Worm (Caenorhabditis elegans) whole organism, young adult: ENCODE data around the gene C26B9.3.

Experiments used
- B0336.3 ChIP-seq: fragments of 200-800 bp; sonication (Bioruptor generic); IDR thresholded peaks from 2 replicates; pipeline ENCODE4 v1.3.6; 2022; ENCODE audit warnings: missing genetic modification characterization, missing compliant biosample characterization
- C06A6.2 ChIP-seq: fragments of 200-800 bp; sonication (Bioruptor generic); conservative IDR thresholded peaks from 2 replicates; pipeline ENCODE4 v1.3.6; 2022; ENCODE audit warnings: missing genetic modification characterization, missing compliant biosample characterization
- F10E7.11 ChIP-seq: sonication (generic microtip); optimal IDR thresholded peaks from 2 replicates; lab custom pipeline; 2017; ENCODE audit warnings: mild to moderate bottlenecking, missing genetic modification characterization, moderate library complexity, missing compliant biosample characterization
- F39B2.1 ChIP-seq: fragments of 200-800 bp; sonication (Bioruptor generic); IDR thresholded peaks from 2 replicates; pipeline ENCODE4 v1.3.6; 2022; ENCODE audit warnings: missing genetic modification reagents, missing genetic modification characterization, missing compliant biosample characterization
- F49E8.2 ChIP-seq: sonication (generic microtip); optimal IDR thresholded peaks from 3 replicates; lab custom pipeline; 2017; ENCODE audit warnings: missing genetic modification characterization, mild to moderate bottlenecking, missing compliant biosample characterization, antibody characterized with exemption, moderate library complexity; ENCODE audit not compliant: insufficient read depth
- F55B11.4 ChIP-seq: sonication (generic microtip); optimal IDR thresholded peaks from 2 replicates; lab custom pipeline; 2016; ENCODE audit warnings: missing compliant biosample characterization, missing genetic modification characterization, borderline replicate concordance; ENCODE audit not compliant: insufficient read depth
- F57C9.4 ChIP-seq: sonication (generic microtip); optimal IDR thresholded peaks from 2 replicates; lab custom pipeline; 2017; ENCODE audit warnings: mild to moderate bottlenecking, missing genetic modification characterization, missing compliant biosample characterization
- Y95B8A.8 ChIP-seq: fragments of 200-800 bp; sonication (Bioruptor generic); IDR thresholded peaks from 2 replicates; pipeline ENCODE4 v1.3.6; 2022; ENCODE audit warnings: missing genetic modification reagents, missing genetic modification characterization, missing compliant biosample characterization
- akir-1 ChIP-seq: fragments of 200-800 bp; sonication (Bioruptor generic); optimal IDR thresholded peaks from 2 replicates; lab custom pipeline; 2018; ENCODE audit warnings: mild to moderate bottlenecking, missing genetic modification characterization, moderate library complexity, missing compliant biosample characterization
- bed-2 ChIP-seq: fragments of 200-800 bp; sonication (Bioruptor generic); IDR thresholded peaks from 2 replicates; pipeline ENCODE4 v1.3.6; 2022; ENCODE audit warnings: missing genetic modification reagents, missing genetic modification characterization, missing compliant biosample characterization
- ceh-100 ChIP-seq: fragments of 200-800 bp; sonication (Bioruptor generic); IDR thresholded peaks from 2 replicates; pipeline ENCODE4 v1.3.6; 2022; ENCODE audit warnings: missing genetic modification reagents, missing genetic modification characterization, missing compliant biosample characterization
- ceh-40 ChIP-seq: fragments of 200-800 bp; sonication (Bioruptor generic); IDR thresholded peaks from 2 replicates; pipeline ENCODE4 v1.3.6; 2022; ENCODE audit warnings: missing genetic modification characterization, missing compliant biosample characterization
- ceh-58 ChIP-seq: fragments of 200-800 bp; sonication (Bioruptor generic); IDR thresholded peaks from 2 replicates; pipeline ENCODE4 v1.3.6; 2022; ENCODE audit warnings: missing genetic modification characterization, missing compliant biosample characterization
- ceh-91 ChIP-seq: fragments of 200-800 bp; sonication (Bioruptor generic); IDR thresholded peaks from 2 replicates; pipeline ENCODE4 v1.3.6; 2022; ENCODE audit warnings: missing genetic modification reagents, missing genetic modification characterization, missing compliant biosample characterization
- dox-1 ChIP-seq: fragments of 200-800 bp; sonication (Bioruptor generic); IDR thresholded peaks from 2 replicates; pipeline ENCODE4 v1.3.6; 2022; ENCODE audit warnings: missing genetic modification reagents, missing genetic modification characterization, missing compliant biosample characterization
- efl-1 ChIP-seq: fragments of 150-350 bp; optimal IDR thresholded peaks from 2 replicates; lab custom pipeline; 2014; ENCODE audit warnings: missing biosample characterization, missing genetic modification reagents, missing genetic modification characterization
- ekl-4 ChIP-seq: fragments of 200-800 bp; sonication (Bioruptor generic); IDR thresholded peaks from 2 replicates; pipeline ENCODE4 v1.3.6; 2022; ENCODE audit warnings: missing genetic modification reagents, missing genetic modification characterization, missing compliant biosample characterization
- hlh-12 ChIP-seq: sonication (generic microtip); optimal IDR thresholded peaks from 2 replicates; lab custom pipeline; 2016; ENCODE audit warnings: missing genetic modification characterization, missing compliant biosample characterization
- hlh-26 ChIP-seq: fragments of 200-800 bp; sonication (Bioruptor generic); conservative IDR thresholded peaks from 2 replicates; pipeline ENCODE4 v1.3.6; 2022; ENCODE audit warnings: missing genetic modification reagents, missing genetic modification characterization, missing compliant biosample characterization
- hsf-1 ChIP-seq: fragments of 200-800 bp; sonication (Bioruptor generic); IDR thresholded peaks from 2 replicates; pipeline ENCODE4 v1.3.6; 2022; ENCODE audit warnings: missing genetic modification reagents, missing genetic modification characterization, missing compliant biosample characterization
- lin-26 ChIP-seq: fragments of 200-800 bp; sonication (Bioruptor generic); IDR thresholded peaks from 2 replicates; pipeline ENCODE4 v1.3.6; 2022; ENCODE audit warnings: missing genetic modification reagents, missing genetic modification characterization, missing compliant biosample characterization
- madf-10 ChIP-seq: sonication (generic microtip); optimal IDR thresholded peaks from 2 replicates; lab custom pipeline; 2016; ENCODE audit warnings: mild to moderate bottlenecking, missing genetic modification characterization, missing compliant biosample characterization
- madf-3 ChIP-seq: fragments of 200-800 bp; sonication (Bioruptor generic); IDR thresholded peaks from 2 replicates; pipeline ENCODE4 v1.3.6; 2022; ENCODE audit warnings: missing genetic modification reagents, missing genetic modification characterization, missing compliant biosample characterization
- nfyb-1 ChIP-seq: fragments of 200-800 bp; sonication (Bioruptor generic); IDR thresholded peaks from 2 replicates; pipeline ENCODE4 v1.3.6; 2022; ENCODE audit warnings: missing genetic modification reagents, missing genetic modification characterization, missing compliant biosample characterization
- nhr-120 ChIP-seq: fragments of 200-800 bp; sonication (Bioruptor generic); IDR thresholded peaks from 2 replicates; pipeline ENCODE4 v1.3.6; 2022; ENCODE audit warnings: missing genetic modification characterization, missing compliant biosample characterization
- snpc-1.3 ChIP-seq: sonication (generic microtip); optimal IDR thresholded peaks from 2 replicates; lab custom pipeline; 2017; ENCODE audit warnings: missing genetic modification characterization, mild to moderate bottlenecking, missing compliant biosample characterization, antibody characterized with exemption, moderate library complexity, missing genotype, missing genetic modification reagents; ENCODE audit not compliant: insufficient read depth
- snpc-3.4 ChIP-seq: sonication (generic microtip); optimal IDR thresholded peaks from 2 replicates; lab custom pipeline; 2017; ENCODE audit warnings: missing genetic modification characterization, mild to moderate bottlenecking, missing compliant biosample characterization, antibody characterized with exemption, moderate library complexity, missing genotype, missing genetic modification reagents
- snpc-4 ChIP-seq, 5 experiments: fragments of 150-350 bp in 1 of 5; sonication (generic microtip) in 4 of 5; optimal IDR thresholded peaks; 2 replicates each; lab custom pipeline; 2014 to 2018; ENCODE audit warnings: missing genetic modification characterization in 5 of 5, missing biosample characterization in 3 of 5, antibody characterized with exemption in 2 of 5, mild to moderate bottlenecking in 2 of 5, missing compliant biosample characterization in 2 of 5, missing genotype in 2 of 5, moderate library complexity in 2 of 5, missing genetic modification reagents in 1 of 5

Gene C26B9.3

ce11 chrX:5382778-5383177 lies 44.7 kb downstream of the C26B9.3 start:
- TF ChIP-seq snpc-3.4 (tag; lab: Kevin White, UChicago) (no peak), hsf-1 (GFP tag; lab: Robert Waterston, UW) (no peak), lin-26 (GFP tag; lab: Robert Waterston, UW) (no peak), ceh-100 (GFP tag; lab: Robert Waterston, UW) (no peak), akir-1 (GFP tag; lab: Kevin White, UChicago) (no peak), ekl-4 (GFP tag; lab: Robert Waterston, UW) (no peak), ceh-91 (GFP tag; lab: Robert Waterston, UW) (no peak), hlh-26 (no peak), F39B2.1 (GFP tag; lab: Robert Waterston, UW) (no peak), F49E8.2 (tag; lab: Kevin White, UChicago) (no peak), efl-1 (GFP tag; lab: Kevin White, UChicago) (no peak)

ce11 chrX:5386558-5386957 lies 48.5 kb downstream of the C26B9.3 start, which contains the start of gene kcnl-3:
TSS of gene kcnl-3 (plus strand) at chrX:5386858.
- TF ChIP-seq Y95B8A.8: no peak
- no peak for TF ChIP-seq snpc-1.3 (tag; lab: Kevin White, UChicago)
- no peak for TF ChIP-seq F10E7.11 (tag; lab: Kevin White, UChicago)
- TF ChIP-seq nfyb-1 (GFP tag; lab: Robert Waterston, UW): no peak
- TF ChIP-seq F55B11.4 (tag; lab: Kevin White, UChicago): no peak
- TF ChIP-seq ceh-40 (GFP tag; lab: Robert Waterston, UW): no peak
- TF ChIP-seq F39B2.1 (GFP tag; lab: Robert Waterston, UW): no peak
- no peak for TF ChIP-seq nhr-120 (GFP tag; lab: Robert Waterston, UW)
- TF ChIP-seq B0336.3: no peak
- TF ChIP-seq madf-10 (tag; lab: Kevin White, UChicago): no peak
- no peak for TF ChIP-seq F57C9.4 (tag; lab: Kevin White, UChicago)
- TF ChIP-seq bed-2 (GFP tag; lab: Robert Waterston, UW): no peak
- no peak for TF ChIP-seq snpc-4 (GFP tag; optimal IDR thresholded peaks at IDR 0.05; lab: Kevin White, UChicago)
- TF ChIP-seq snpc-4 (tag; optimal IDR thresholded peaks at IDR 0.05; lab: Kevin White, UChicago): no peak
- TF ChIP-seq ceh-100 (GFP tag; lab: Robert Waterston, UW): no peak
- TF ChIP-seq lin-26 (GFP tag; lab: Robert Waterston, UW): no peak
- TF ChIP-seq ceh-58: no peak
- TF ChIP-seq madf-3 (GFP tag; lab: Robert Waterston, UW): no peak
- TF ChIP-seq, all 124 proteins: peak for 0

DNA sequence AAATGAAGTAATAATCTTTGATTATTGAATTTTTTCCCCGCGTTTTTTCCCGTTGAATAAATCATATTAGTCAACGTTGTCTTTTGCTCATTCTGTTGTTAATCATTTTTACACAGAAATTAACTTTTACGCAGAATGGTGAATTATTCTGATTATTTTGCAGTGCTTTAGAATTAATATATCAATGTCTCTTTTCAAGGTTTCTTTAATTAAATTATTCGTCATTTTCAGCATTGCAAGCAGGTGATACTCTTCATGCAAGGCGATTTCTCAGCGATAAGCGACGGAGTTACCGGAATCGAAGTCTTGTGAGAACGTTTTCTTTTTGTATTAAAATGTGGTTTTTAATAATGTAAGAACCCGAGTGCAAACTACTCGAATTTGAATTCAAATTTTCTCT lies 49.5 kb downstream of the C26B9.3 start:
- no peak for TF ChIP-seq F39B2.1 (GFP tag; lab: Robert Waterston, UW)
- no peak for TF ChIP-seq dox-1
- TF ChIP-seq C06A6.2: no peak
- no peak for TF ChIP-seq hlh-12 (tag; lab: Kevin White, UChicago)
